Worm (Caenorhabditis elegans) whole organism, young adult: ENCODE results near the gene epg-5.

ENCODE experiments used
- B0019.2 ChIP-seq: fragments of 200-800 bp; sonication (Bioruptor generic); conservative IDR thresholded peaks from 2 replicates; pipeline ENCODE4 v1.3.6; 2022; ENCODE audit warnings: missing genetic modification reagents, missing genetic modification characterization, missing compliant biosample characterization
- B0336.3 ChIP-seq: fragments of 200-800 bp; sonication (Bioruptor generic); IDR thresholded peaks from 2 replicates; pipeline ENCODE4 v1.3.6; 2022; ENCODE audit warnings: missing genetic modification characterization, missing compliant biosample characterization
- D2030.7 ChIP-seq: fragments of 200-800 bp; sonication (Bioruptor generic); IDR thresholded peaks from 2 replicates; pipeline ENCODE4 v1.3.6; 2022; ENCODE audit warnings: missing genetic modification reagents, missing genetic modification characterization, missing compliant biosample characterization
- F10E7.11 ChIP-seq: sonication (generic microtip); optimal IDR thresholded peaks from 2 replicates; lab custom pipeline; 2017; ENCODE audit warnings: mild to moderate bottlenecking, missing genetic modification characterization, moderate library complexity, missing compliant biosample characterization
- F22D6.2 ChIP-seq: sonication (generic microtip); optimal IDR thresholded peaks from 2 replicates; lab custom pipeline; 2016; ENCODE audit warnings: mild to moderate bottlenecking, missing genetic modification characterization, missing compliant biosample characterization
- F52B5.7 ChIP-seq: sonication (generic microtip); optimal IDR thresholded peaks from 2 replicates; lab custom pipeline; 2016; ENCODE audit warnings: mild to moderate bottlenecking, missing genetic modification characterization, missing compliant biosample characterization
- K11D2.4 ChIP-seq: fragments of 200-800 bp; sonication (Bioruptor generic); IDR thresholded peaks from 2 replicates; pipeline ENCODE4 v1.3.6; 2022; ENCODE audit warnings: missing genetic modification reagents, missing genetic modification characterization, missing compliant biosample characterization
- K12H6.12 ChIP-seq: fragments of 200-800 bp; sonication (Bioruptor generic); optimal IDR thresholded peaks from 2 replicates; lab custom pipeline; 2018; ENCODE audit warnings: mild to moderate bottlenecking, missing genetic modification characterization, missing compliant biosample characterization
- T07F8.4 ChIP-seq: sonication (generic microtip); optimal IDR thresholded peaks from 2 replicates; lab custom pipeline; 2016; ENCODE audit warnings: mild to moderate bottlenecking, missing genetic modification characterization, moderate library complexity, missing compliant biosample characterization
- Y95B8A.8 ChIP-seq: fragments of 200-800 bp; sonication (Bioruptor generic); IDR thresholded peaks from 2 replicates; pipeline ENCODE4 v1.3.6; 2022; ENCODE audit warnings: missing genetic modification reagents, missing genetic modification characterization, missing compliant biosample characterization
- athp-1 ChIP-seq: sonication (generic microtip); optimal IDR thresholded peaks from 2 replicates; lab custom pipeline; 2017; ENCODE audit warnings: mild to moderate bottlenecking, missing genetic modification characterization, missing compliant biosample characterization
- attf-3 ChIP-seq: fragments of 200-800 bp; sonication (Bioruptor generic); conservative IDR thresholded peaks from 2 replicates; pipeline ENCODE4 v1.3.6; 2022; ENCODE audit warnings: missing genetic modification reagents, missing genetic modification characterization, missing compliant biosample characterization
- bed-1 ChIP-seq: fragments of 200-800 bp; sonication (Bioruptor generic); IDR thresholded peaks from 2 replicates; pipeline ENCODE4 v1.3.6; 2022; ENCODE audit warnings: missing genetic modification reagents, missing genetic modification characterization, missing compliant biosample characterization
- bed-2 ChIP-seq: fragments of 200-800 bp; sonication (Bioruptor generic); IDR thresholded peaks from 2 replicates; pipeline ENCODE4 v1.3.6; 2022; ENCODE audit warnings: missing genetic modification reagents, missing genetic modification characterization, missing compliant biosample characterization
- ceh-27 ChIP-seq: fragments of 200-800 bp; sonication (Bioruptor generic); optimal IDR thresholded peaks from 2 replicates; lab custom pipeline; 2018; ENCODE audit warnings: mild to moderate bottlenecking, missing genetic modification characterization, moderate library complexity, missing compliant biosample characterization
- ceh-91 ChIP-seq: fragments of 200-800 bp; sonication (Bioruptor generic); IDR thresholded peaks from 2 replicates; pipeline ENCODE4 v1.3.6; 2022; ENCODE audit warnings: missing genetic modification reagents, missing genetic modification characterization, missing compliant biosample characterization
- die-1 ChIP-seq: sonication (generic microtip); optimal IDR thresholded peaks from 2 replicates; lab custom pipeline; 2016; ENCODE audit warnings: missing genotype, mild to moderate bottlenecking, missing genetic modification characterization, missing compliant biosample characterization
- dpff-1 ChIP-seq: sonication (generic microtip); optimal IDR thresholded peaks from 2 replicates; lab custom pipeline; 2017; ENCODE audit warnings: mild to moderate bottlenecking, missing genetic modification characterization, missing compliant biosample characterization
- efl-1 ChIP-seq: fragments of 150-350 bp; optimal IDR thresholded peaks from 2 replicates; lab custom pipeline; 2014; ENCODE audit warnings: missing biosample characterization, missing genetic modification reagents, missing genetic modification characterization
- ekl-4 ChIP-seq: fragments of 200-800 bp; sonication (Bioruptor generic); IDR thresholded peaks from 2 replicates; pipeline ENCODE4 v1.3.6; 2022; ENCODE audit warnings: missing genetic modification reagents, missing genetic modification characterization, missing compliant biosample characterization
- fkh-3 ChIP-seq: sonication (generic microtip); optimal IDR thresholded peaks from 2 replicates; lab custom pipeline; 2016; ENCODE audit warnings: mild to moderate bottlenecking, missing genetic modification characterization, missing compliant biosample characterization
- gei-17 ChIP-seq: fragments of 200-800 bp; sonication (Bioruptor generic); optimal IDR thresholded peaks from 2 replicates; lab custom pipeline; 2018; ENCODE audit warnings: mild to moderate bottlenecking, missing genetic modification characterization, missing compliant biosample characterization
- hlh-12 ChIP-seq: sonication (generic microtip); optimal IDR thresholded peaks from 2 replicates; lab custom pipeline; 2016; ENCODE audit warnings: missing genetic modification characterization, missing compliant biosample characterization
- hlh-26 ChIP-seq: fragments of 200-800 bp; sonication (Bioruptor generic); conservative IDR thresholded peaks from 2 replicates; pipeline ENCODE4 v1.3.6; 2022; ENCODE audit warnings: missing genetic modification reagents, missing genetic modification characterization, missing compliant biosample characterization
- hmg-20 ChIP-seq: fragments of 200-800 bp; sonication (Bioruptor generic); IDR thresholded peaks from 2 replicates; pipeline ENCODE4 v1.3.6; 2022; ENCODE audit warnings: missing genetic modification reagents, missing genetic modification characterization, missing compliant biosample characterization
- hrde-1 ChIP-seq: sonication (generic microtip); optimal IDR thresholded peaks from 2 replicates; lab custom pipeline; 2016; ENCODE audit warnings: missing genetic modification characterization, mild to moderate bottlenecking, missing compliant biosample characterization, moderate library complexity, missing genotype, missing genetic modification reagents, borderline replicate concordance
- lag-1 ChIP-seq: fragments of 200-800 bp; sonication (Bioruptor generic); IDR thresholded peaks from 2 replicates; pipeline ENCODE4 v1.3.6; 2022; ENCODE audit warnings: missing genetic modification reagents, missing genetic modification characterization, missing compliant biosample characterization
- lin-35 ChIP-seq, 3 experiments: fragments of 150-350 bp in 2 of 3; sonication (generic microtip) in 1 of 3; optimal IDR thresholded peaks; 2 replicates each; lab custom pipeline; 2014 to 2018; ENCODE audit warnings: missing biosample characterization in 3 of 3, missing genetic modification characterization in 3 of 3, missing genetic modification reagents in 3 of 3
- lsl-1 ChIP-seq: fragments of 200-800 bp; sonication (Bioruptor generic); optimal IDR thresholded peaks from 2 replicates; lab custom pipeline; 2018; ENCODE audit warnings: mild to moderate bottlenecking, missing genetic modification characterization, moderate library complexity, missing compliant biosample characterization
- lsy-27 ChIP-seq: sonication (generic microtip); optimal IDR thresholded peaks from 2 replicates; lab custom pipeline; 2017; ENCODE audit warnings: missing genetic modification characterization, mild to moderate bottlenecking, missing compliant biosample characterization, antibody characterized with exemption, missing genotype, borderline replicate concordance; ENCODE audit not compliant: insufficient read depth
- mcd-1 ChIP-seq: fragments of 200-800 bp; sonication (Bioruptor generic); IDR thresholded peaks from 2 replicates; pipeline ENCODE4 v1.3.6; 2022; ENCODE audit warnings: missing genetic modification reagents, missing genetic modification characterization, missing compliant biosample characterization
- nfya-1 ChIP-seq: sonication (generic microtip); optimal IDR thresholded peaks from 2 replicates; lab custom pipeline; 2017; ENCODE audit warnings: antibody characterized with exemption, missing compliant biosample characterization, missing genetic modification characterization, borderline replicate concordance; ENCODE audit not compliant: insufficient read depth
- nfya-2 ChIP-seq: fragments of 200-800 bp; sonication (Bioruptor generic); IDR thresholded peaks from 2 replicates; pipeline ENCODE4 v1.3.6; 2022; ENCODE audit warnings: missing genetic modification reagents, missing genetic modification characterization, missing compliant biosample characterization
- nhr-179 ChIP-seq: sonication (generic microtip); optimal IDR thresholded peaks from 2 replicates; lab custom pipeline; 2016; ENCODE audit warnings: mild to moderate bottlenecking, missing genetic modification characterization, missing compliant biosample characterization
- nhr-27 ChIP-seq: fragments of 200-800 bp; sonication (Bioruptor generic); optimal IDR thresholded peaks from 2 replicates; lab custom pipeline; 2018; ENCODE audit warnings: mild to moderate bottlenecking, missing genetic modification characterization, moderate library complexity, missing compliant biosample characterization
- nhr-80 ChIP-seq: sonication (generic microtip); optimal IDR thresholded peaks from 2 replicates; lab custom pipeline; 2016; ENCODE audit warnings: missing genetic modification characterization, missing compliant biosample characterization
- pbrm-1 ChIP-seq: fragments of 200-800 bp; sonication (Bioruptor generic); IDR thresholded peaks from 2 replicates; pipeline ENCODE4 v1.3.6; 2022; ENCODE audit warnings: missing genetic modification reagents, missing genetic modification characterization, missing compliant biosample characterization
- rcor-1 ChIP-seq: fragments of 200-800 bp; sonication (Bioruptor generic); IDR thresholded peaks from 2 replicates; pipeline ENCODE4 v1.3.6; 2022; ENCODE audit warnings: missing genetic modification reagents, missing genetic modification characterization, missing compliant biosample characterization
- repo-1 ChIP-seq: sonication (generic microtip); optimal IDR thresholded peaks from 2 replicates; lab custom pipeline; 2017; ENCODE audit warnings: mild to moderate bottlenecking, missing genetic modification characterization, missing compliant biosample characterization
- sdz-38 ChIP-seq: sonication (generic microtip); optimal IDR thresholded peaks from 2 replicates; lab custom pipeline; 2016; ENCODE audit warnings: missing genotype, missing genetic modification characterization, missing compliant biosample characterization
- snpc-4 ChIP-seq, 5 experiments: fragments of 150-350 bp in 1 of 5; sonication (generic microtip) in 4 of 5; optimal IDR thresholded peaks; 2 replicates each; lab custom pipeline; 2014 to 2018; ENCODE audit warnings: missing genetic modification characterization in 5 of 5, missing biosample characterization in 3 of 5, antibody characterized with exemption in 2 of 5, mild to moderate bottlenecking in 2 of 5, missing compliant biosample characterization in 2 of 5, missing genotype in 2 of 5, moderate library complexity in 2 of 5, missing genetic modification reagents in 1 of 5
- sptf-2 ChIP-seq: fragments of 200-800 bp; sonication (Bioruptor generic); optimal IDR thresholded peaks from 2 replicates; lab custom pipeline; 2018; ENCODE audit warnings: mild to moderate bottlenecking, missing genetic modification characterization, missing compliant biosample characterization
- tbx-9 ChIP-seq: sonication (generic microtip); optimal IDR thresholded peaks from 2 replicates; lab custom pipeline; 2016; ENCODE audit warnings: borderline replicate concordance, missing genetic modification characterization, inconsistent platforms, missing compliant biosample characterization
- tlf-1 ChIP-seq: fragments of 200-800 bp; sonication (Bioruptor generic); optimal IDR thresholded peaks from 2 replicates; lab custom pipeline; 2018; ENCODE audit warnings: mild to moderate bottlenecking, missing genetic modification characterization, missing compliant biosample characterization
- ztf-18 ChIP-seq: sonication (generic microtip); optimal IDR thresholded peaks from 2 replicates; lab custom pipeline; 2016; ENCODE audit warnings: missing genotype, mild to moderate bottlenecking, missing genetic modification characterization, missing compliant biosample characterization
- ztf-25 ChIP-seq: fragments of 200-800 bp; sonication (Bioruptor generic); IDR thresholded peaks from 2 replicates; pipeline ENCODE4 v1.3.6; 2022; ENCODE audit warnings: missing genetic modification reagents, missing genetic modification characterization, missing compliant biosample characterization
- ztf-26 ChIP-seq: sonication (generic microtip); optimal IDR thresholded peaks from 2 replicates; lab custom pipeline; 2017; ENCODE audit warnings: missing genetic modification characterization, missing compliant biosample characterization

The epg-5 gene

ce11 chrII:6588605-6589292 lies 20.4 kb downstream of the epg-5 start, which contains the start of gene icd-1 (continued):
- TF ChIP-seq Y95B8A.8 (GFP tag; lab: Robert Waterston, UW) (peak; percentile 83), attf-3 (GFP tag; lab: Robert Waterston, UW) (peak; percentile 72; the same call in 1 of the 2 replicates), die-1 (tag; lab: Kevin White, UChicago) (no peak), nhr-27 (tag; lab: Kevin White, UChicago) (no peak), ztf-26 (tag; lab: Kevin White, UChicago) (peak; percentile 88), hrde-1 (tag; lab: Kevin White, UChicago) (peak; percentile 58), tlf-1 (GFP tag; lab: Kevin White, UChicago) (peak; percentile 94), hlh-12 (tag; lab: Kevin White, UChicago) (no peak), sdz-38 (no peak), T07F8.4 (tag; lab: Kevin White, UChicago) (no peak), ceh-27 (GFP tag; lab: Kevin White, UChicago) (peak; percentile 85), nfya-2 (no peak), snpc-4 (GFP tag; optimal IDR thresholded peaks at IDR 0.05; lab: Kevin White, UChicago) (peak; percentile 79), snpc-4 (tag; optimal IDR thresholded peaks at IDR 0.05; lab: Kevin White, UChicago) (peak; percentile 83 to 90 (median 87)), bed-1 (GFP tag; lab: Robert Waterston, UW) (no peak), repo-1 (tag; lab: Kevin White, UChicago) (peak; percentile 87), rcor-1 (GFP tag; lab: Robert Waterston, UW) (peak; percentile 93), B0336.3 (GFP tag; lab: Robert Waterston, UW) (peak; percentile 89), ceh-91 (GFP tag; lab: Robert Waterston, UW) (peak; percentile 78), tbx-9 (no peak), dpff-1 (tag; lab: Kevin White, UChicago) (no peak), pbrm-1 (GFP tag; lab: Robert Waterston, UW) (peak; percentile 97), athp-1 (tag; lab: Kevin White, UChicago) (peak; percentile 91), K11D2.4 (GFP tag; lab: Robert Waterston, UW) (peak; percentile 79), nfya-1 (tag; lab: Kevin White, UChicago) (no peak), B0019.2 (GFP tag; lab: Robert Waterston, UW) (peak; percentile 74; the same call in 1 of the 2 replicates), mcd-1 (GFP tag; lab: Robert Waterston, UW) (peak; percentile 93), F52B5.7 (tag; lab: Kevin White, UChicago) (no peak), lsy-27 (no peak), K12H6.12 (tag; lab: Kevin White, UChicago) (peak; percentile 91), lin-35 (GFP tag; optimal IDR thresholded peaks at IDR 0.05; lab: Kevin White, UChicago) (peak in 2 of 3 experiments; percentile 67 to 88), lsl-1 (peak; percentile 81), F10E7.11 (tag; lab: Kevin White, UChicago) (peak; percentile 16), D2030.7 (peak; percentile 89), sptf-2 (GFP tag; lab: Kevin White, UChicago) (no peak), nhr-179 (tag; lab: Kevin White, UChicago) (no peak), gei-17 (peak; percentile 80), hlh-26 (GFP tag; lab: Robert Waterston, UW) (no peak), nhr-80 (tag; lab: Kevin White, UChicago) (peak; percentile 69), hmg-20 (GFP tag; lab: Robert Waterston, UW) (0 out of 2 replicates have a peak, but pooled peaks have one; percentile 55), fkh-3 (tag; lab: Kevin White, UChicago) (no peak), ztf-18 (peak; percentile 70), F22D6.2 (peak; percentile 48), lag-1 (GFP tag; lab: Robert Waterston, UW) (no peak), ztf-25 (GFP tag; lab: Robert Waterston, UW) (no peak), efl-1 (GFP tag; lab: Kevin White, UChicago) (peak; percentile 64), bed-2 (GFP tag; lab: Robert Waterston, UW) (no peak), ekl-4 (GFP tag; lab: Robert Waterston, UW) (peak; percentile 97)
